Worm (Caenorhabditis elegans) whole organism, late embryonic: ENCODE results near the gene ubc-17.

Experiments used
- C08G9.2 ChIP-seq: sonication (generic microtip); optimal IDR thresholded peaks from 2 replicates; lab custom pipeline; 2016; ENCODE audit warnings: mild to moderate bottlenecking, missing genetic modification characterization, moderate library complexity, missing compliant biosample characterization
- C38D4.7 ChIP-seq: fragments of 200-800 bp; sonication (Bioruptor generic); optimal IDR thresholded peaks from 2 replicates; lab custom pipeline; 2018; ENCODE audit warnings: mild to moderate bottlenecking, missing genetic modification characterization, moderate library complexity, missing compliant biosample characterization
- F13H6.1 ChIP-seq: sonication (generic microtip); optimal IDR thresholded peaks from 2 replicates; lab custom pipeline; 2016; ENCODE audit warnings: missing genetic modification characterization, missing compliant biosample characterization
- K02D7.2 ChIP-seq: sonication (generic microtip); optimal IDR thresholded peaks from 2 replicates; lab custom pipeline; 2017; ENCODE audit warnings: mild to moderate bottlenecking, missing genetic modification characterization, missing compliant biosample characterization
- K09A11.1 ChIP-seq: sonication (generic microtip); optimal IDR thresholded peaks from 2 replicates; lab custom pipeline; 2017; ENCODE audit warnings: antibody characterized with exemption, mild to moderate bottlenecking, missing genetic modification characterization, missing compliant biosample characterization; ENCODE audit not compliant: insufficient read depth
- T23F11.4 ChIP-seq: fragments of 200-800 bp; sonication (Bioruptor generic); optimal IDR thresholded peaks from 2 replicates; lab custom pipeline; 2018; ENCODE audit warnings: mild to moderate bottlenecking, missing genetic modification characterization, missing compliant biosample characterization
- ceh-14 ChIP-seq: sonication (generic microtip); optimal IDR thresholded peaks from 2 replicates; lab custom pipeline; 2016; ENCODE audit warnings: missing genotype, missing genetic modification characterization, missing compliant biosample characterization
- ceh-18 ChIP-seq: sonication (generic microtip); optimal IDR thresholded peaks from 2 replicates; lab custom pipeline; 2016; ENCODE audit warnings: missing genetic modification characterization, missing compliant biosample characterization
- ceh-2 ChIP-seq: sonication (generic microtip); optimal IDR thresholded peaks from 2 replicates; lab custom pipeline; 2016; ENCODE audit warnings: missing genotype, missing genetic modification characterization, missing compliant biosample characterization
- ceh-22 ChIP-seq: sonication (generic microtip); optimal IDR thresholded peaks from 2 replicates; lab custom pipeline; 2017; ENCODE audit warnings: missing biosample characterization, missing genetic modification characterization
- ceh-24 ChIP-seq: sonication (generic microtip); optimal IDR thresholded peaks from 2 replicates; lab custom pipeline; 2016; ENCODE audit warnings: mild to moderate bottlenecking, missing genetic modification characterization, missing compliant biosample characterization
- ceh-30 ChIP-seq: fragments of 150-350 bp; optimal IDR thresholded peaks from 2 replicates; lab custom pipeline; 2014; ENCODE audit warnings: missing biosample characterization, missing genetic modification characterization
- ceh-31 ChIP-seq: sonication (generic microtip); optimal IDR thresholded peaks from 2 replicates; lab custom pipeline; 2016; ENCODE audit warnings: missing genetic modification characterization, missing compliant biosample characterization
- ceh-45 ChIP-seq: fragments of 200-800 bp; sonication (Bioruptor generic); IDR thresholded peaks from 2 replicates; pipeline ENCODE4 v1.3.6; 2022; ENCODE audit warnings: missing genetic modification reagents, missing genetic modification characterization, missing compliant biosample characterization
- ceh-48 ChIP-seq: sonication (generic microtip); optimal IDR thresholded peaks from 2 replicates; lab custom pipeline; 2016; ENCODE audit warnings: missing genetic modification characterization, inconsistent platforms, missing compliant biosample characterization
- ceh-6 ChIP-seq: fragments of 200-800 bp; sonication (Bioruptor generic); optimal IDR thresholded peaks from 2 replicates; lab custom pipeline; 2018; ENCODE audit warnings: mild to moderate bottlenecking, missing genetic modification characterization, missing compliant biosample characterization
- ceh-9 ChIP-seq: sonication (generic microtip); optimal IDR thresholded peaks from 2 replicates; lab custom pipeline; 2016; ENCODE audit warnings: mild to moderate bottlenecking, missing genetic modification characterization, inconsistent platforms, missing compliant biosample characterization
- che-1 ChIP-seq: sonication (generic microtip); optimal IDR thresholded peaks from 2 replicates; lab custom pipeline; 2016; ENCODE audit warnings: mild to moderate bottlenecking, missing genetic modification characterization, missing compliant biosample characterization
- elt-2 ChIP-seq: sonication (generic microtip); optimal IDR thresholded peaks from 2 replicates; lab custom pipeline; 2016; ENCODE audit warnings: missing genetic modification reagents, missing genetic modification characterization, missing compliant biosample characterization
- ets-4 ChIP-seq: sonication (generic microtip); optimal IDR thresholded peaks from 2 replicates; lab custom pipeline; 2016; ENCODE audit warnings: missing genetic modification characterization, missing compliant biosample characterization
- fax-1 ChIP-seq: sonication (generic microtip); optimal IDR thresholded peaks from 2 replicates; lab custom pipeline; 2016; ENCODE audit warnings: missing genotype, missing genetic modification characterization, missing compliant biosample characterization
- fkh-10 ChIP-seq: fragments of 150-350 bp; optimal IDR thresholded peaks from 2 replicates; lab custom pipeline; 2014; ENCODE audit warnings: missing biosample characterization, missing genetic modification reagents, missing genetic modification characterization
- fkh-6 ChIP-seq: sonication (generic microtip); optimal IDR thresholded peaks from 2 replicates; lab custom pipeline; 2016; ENCODE audit warnings: missing genetic modification characterization, missing compliant biosample characterization
- gmeb-2 ChIP-seq: sonication (generic microtip); optimal IDR thresholded peaks from 2 replicates; lab custom pipeline; 2016; ENCODE audit warnings: missing genetic modification characterization, inconsistent platforms, missing compliant biosample characterization
- nhr-11 ChIP-seq: fragments of 150-350 bp; optimal IDR thresholded peaks from 2 replicates; lab custom pipeline; 2014; ENCODE audit warnings: missing biosample characterization, missing genetic modification characterization
- odd-2 ChIP-seq: sonication (generic microtip); optimal IDR thresholded peaks from 2 replicates; lab custom pipeline; 2017; ENCODE audit warnings: antibody characterized with exemption, mild to moderate bottlenecking, missing genetic modification characterization, missing compliant biosample characterization
- pag-3 ChIP-seq: sonication (generic microtip); optimal IDR thresholded peaks from 2 replicates; lab custom pipeline; 2016; ENCODE audit warnings: missing compliant biosample characterization, missing genetic modification characterization, borderline replicate concordance
- pat-9 ChIP-seq: fragments of 200-800 bp; sonication (Bioruptor generic); optimal IDR thresholded peaks from 2 replicates; lab custom pipeline; 2018; ENCODE audit warnings: mild to moderate bottlenecking, missing genetic modification characterization, moderate library complexity, missing compliant biosample characterization
- pax-1 ChIP-seq: fragments of 150-350 bp; optimal IDR thresholded peaks from 2 replicates; lab custom pipeline; 2014; ENCODE audit warnings: missing biosample characterization, missing genetic modification characterization
- pha-2 ChIP-seq: sonication (generic microtip); optimal IDR thresholded peaks from 2 replicates; lab custom pipeline; 2017; ENCODE audit warnings: mild to moderate bottlenecking, missing genetic modification characterization, missing compliant biosample characterization
- pha-4 ChIP-seq: fragments of 150-350 bp; optimal IDR thresholded peaks from 2 replicates; lab custom pipeline; 2018; ENCODE audit warnings: missing biosample characterization, missing genetic modification reagents, missing genetic modification characterization
- pros-1 ChIP-seq: fragments of 150-350 bp; optimal IDR thresholded peaks from 2 replicates; lab custom pipeline; 2014; ENCODE audit warnings: missing biosample characterization, missing genetic modification reagents, missing genetic modification characterization
- rnt-1 ChIP-seq: sonication (generic microtip); optimal IDR thresholded peaks from 2 replicates; lab custom pipeline; 2016; ENCODE audit warnings: missing genetic modification characterization, missing compliant biosample characterization
- sox-2 ChIP-seq: fragments of 200-800 bp; sonication (Bioruptor generic); IDR thresholded peaks from 2 replicates; pipeline ENCODE4 v1.3.6; 2022; ENCODE audit warnings: missing genetic modification reagents, missing genetic modification characterization, missing compliant biosample characterization
- sox-4 ChIP-seq: sonication (generic microtip); optimal IDR thresholded peaks from 2 replicates; lab custom pipeline; 2017; ENCODE audit warnings: mild to moderate bottlenecking, missing genetic modification characterization, inconsistent platforms, missing compliant biosample characterization
- syd-9 ChIP-seq: sonication (generic microtip); optimal IDR thresholded peaks from 2 replicates; lab custom pipeline; 2016; ENCODE audit warnings: mild to moderate bottlenecking, missing genetic modification characterization, moderate library complexity, missing compliant biosample characterization
- tbx-2 ChIP-seq: sonication (generic microtip); optimal IDR thresholded peaks from 2 replicates; lab custom pipeline; 2016; ENCODE audit warnings: missing genetic modification characterization, missing compliant biosample characterization
- tbx-7 ChIP-seq: sonication (generic microtip); optimal IDR thresholded peaks from 2 replicates; lab custom pipeline; 2016; ENCODE audit warnings: missing genotype, missing genetic modification characterization, missing compliant biosample characterization
- unc-3 ChIP-seq, 2 experiments: fragments of 200-800 bp in 1 of 2; sonication (Bioruptor generic) in 1 of 2; sonication (generic microtip) in 1 of 2; conservative IDR thresholded peaks in 1 of 2; optimal IDR thresholded peaks in 1 of 2; 2 replicates each; pipeline versions ENCODE4 v1.3.6 to Lab custom; 2016 to 2022; ENCODE audit warnings: missing compliant biosample characterization in 2 of 2, missing genetic modification characterization in 2 of 2, missing genetic modification reagents in 1 of 2
- unc-42 ChIP-seq: sonication (generic microtip); optimal IDR thresholded peaks from 2 replicates; lab custom pipeline; 2016; ENCODE audit warnings: missing genotype, missing genetic modification characterization, missing compliant biosample characterization
- unc-55 ChIP-seq: sonication (generic microtip); optimal IDR thresholded peaks from 2 replicates; lab custom pipeline; 2017; ENCODE audit warnings: missing biosample characterization, missing genetic modification reagents, missing genetic modification characterization
- zip-5 ChIP-seq: sonication (generic microtip); optimal IDR thresholded peaks from 2 replicates; lab custom pipeline; 2016; ENCODE audit warnings: missing genetic modification characterization, missing compliant biosample characterization

The ubc-17 gene

ce11 chrX:7068400-7068799 is 18.0 kb downstream of the ubc-17 start, which contains the start of gene pdi-6 (continued):
- no peak for TF ChIP-seq unc-3 (GFP tag; conservative IDR thresholded peaks at IDR 0.05; lab: Robert Waterston, UW)
- no peak for TF ChIP-seq unc-3 (tag; optimal IDR thresholded peaks at IDR 0.05; lab: Kevin White, UChicago)
- peak; percentile 80 for TF ChIP-seq C08G9.2
- no peak for TF ChIP-seq ceh-24 (tag; lab: Kevin White, UChicago)
- peak; percentile 47 for TF ChIP-seq F13H6.1 (tag; lab: Kevin White, UChicago)
- TF ChIP-seq unc-42 (tag; lab: Kevin White, UChicago): peak; percentile 68
- no peak for TF ChIP-seq pat-9 (tag; lab: Kevin White, UChicago)
- no peak for TF ChIP-seq gmeb-2 (tag; lab: Kevin White, UChicago)
- TF ChIP-seq pha-4 (tag; lab: Kevin White, UChicago): no peak
- peak; percentile 89 for TF ChIP-seq tbx-2 (tag; lab: Kevin White, UChicago)
- peak; percentile 60 for TF ChIP-seq elt-2 (tag; lab: Kevin White, UChicago)
- TF ChIP-seq pax-1 (tag; lab: Kevin White, UChicago): peak; percentile 32
- TF ChIP-seq ceh-14 (tag; lab: Kevin White, UChicago): peak; percentile 25
- TF ChIP-seq fax-1: peak; percentile 20
- TF ChIP-seq ceh-31 (tag; lab: Kevin White, UChicago): peak; percentile 94
- TF ChIP-seq ceh-45 (GFP tag; lab: Robert Waterston, UW): no peak
- TF ChIP-seq K02D7.2 (tag; lab: Kevin White, UChicago): no peak

ce11 chrX:7075250-7075649 is 24.9 kb downstream of the ubc-17 start, which contains the start of gene B0403.6:
TSS of gene B0403.6 (minus strand) at chrX:7075350.
- no peak for TF ChIP-seq pag-3
- no peak for TF ChIP-seq sox-2 (GFP tag; lab: Robert Waterston, UW)
- no peak for TF ChIP-seq ceh-9 (tag; lab: Kevin White, UChicago)
- TF ChIP-seq pha-2 (tag; lab: Kevin White, UChicago): no peak

- no peak for TF ChIP-seq ceh-2 (tag; lab: Kevin White, UChicago)
- no peak for TF ChIP-seq fkh-6
- TF ChIP-seq ceh-30 (tag; lab: Kevin White, UChicago): no peak
- no peak for TF ChIP-seq ceh-45 (GFP tag; lab: Robert Waterston, UW)
- TF ChIP-seq pros-1: no peak
- TF ChIP-seq nhr-11 (tag; lab: Kevin White, UChicago): no peak
- TF ChIP-seq syd-9: no peak
- no peak for TF ChIP-seq ets-4
- no peak for TF ChIP-seq ceh-6 (GFP tag; lab: Kevin White, UChicago)
- TF ChIP-seq F13H6.1 (tag; lab: Kevin White, UChicago): no peak
- no peak for TF ChIP-seq C38D4.7 (GFP tag; lab: Kevin White, UChicago)
- no peak for TF ChIP-seq fax-1
- no peak for TF ChIP-seq ceh-18 (tag; lab: Kevin White, UChicago)
- no peak for TF ChIP-seq ceh-22 (tag; lab: Kevin White, UChicago)
- no peak for TF ChIP-seq zip-5 (tag; lab: Kevin White, UChicago)
- no peak for TF ChIP-seq sox-4 (tag; lab: Kevin White, UChicago)
- no peak for TF ChIP-seq T23F11.4
- no peak for TF ChIP-seq rnt-1 (tag; lab: Kevin White, UChicago)
- TF ChIP-seq K09A11.1 (tag; lab: Kevin White, UChicago): no peak
- no peak for TF ChIP-seq tbx-7
These were observed 26.1 kb downstream of the ubc-17 start for ce11 chrX:7076485-7076884.

ce11 chrX:7085067-7085466 is 34.7 kb downstream of the ubc-17 start, which contains the start of gene Y1B5A.1:
TSS of gene Y1B5A.1 (plus strand) at chrX:7085367.
- no peak for TF ChIP-seq gmeb-2 (tag; lab: Kevin White, UChicago)
- no peak for TF ChIP-seq ceh-22 (tag; lab: Kevin White, UChicago)
- no peak for TF ChIP-seq ceh-48 (tag; lab: Kevin White, UChicago)
- no peak for TF ChIP-seq zip-5 (tag; lab: Kevin White, UChicago)
- TF ChIP-seq fkh-10 (GFP tag; lab: Kevin White, UChicago): no peak
- TF ChIP-seq che-1 (tag; lab: Kevin White, UChicago): no peak
- TF ChIP-seq C38D4.7 (GFP tag; lab: Kevin White, UChicago): no peak
- TF ChIP-seq unc-55 (GFP tag; lab: Kevin White, UChicago): no peak
- no peak for TF ChIP-seq nhr-11 (tag; lab: Kevin White, UChicago)
- no peak for TF ChIP-seq odd-2 (tag; lab: Kevin White, UChicago)
- TF ChIP-seq syd-9: no peak
- TF ChIP-seq unc-42 (tag; lab: Kevin White, UChicago): no peak
- no peak for TF ChIP-seq tbx-2 (tag; lab: Kevin White, UChicago)
- TF ChIP-seq fax-1: no peak
